Worm (Caenorhabditis elegans) whole organism, midembryonic: Measurements from ENCODE around the gene col-92.

ENCODE experiments used
- cog-1 ChIP-seq: sonication (generic microtip); optimal IDR thresholded peaks from 2 replicates; lab custom pipeline; 2016; ENCODE audit warnings: missing genetic modification characterization, missing compliant biosample characterization
- flt-1 ChIP-seq: fragments of 200-800 bp; sonication (Bioruptor generic); IDR thresholded peaks from 2 replicates; pipeline ENCODE4 v1.3.6; 2022; ENCODE audit warnings: missing genetic modification characterization, missing compliant biosample characterization

- TF ChIP-seq cog-1 (tag; lab: Kevin White, UChicago) (no peak), flt-1 (GFP tag; lab: Robert Waterston, UW) (no peak)
These were observed 31.3 kb downstream of the col-92 start for ce11 chrIII:10951713-10952112.
